Worm (Caenorhabditis elegans) whole organism, mixed stage, embryonic: ENCODE data around the gene C06B3.16.

Experiments
- ceh-39 ChIP-seq: fragments of 150-350 bp; optimal IDR thresholded peaks from 2 replicates; lab custom pipeline; 2014; ENCODE audit warnings: missing biosample characterization, missing genetic modification characterization
- lsy-2 ChIP-seq: fragments of 150-350 bp; optimal IDR thresholded peaks from 2 replicates; lab custom pipeline; 2014; ENCODE audit warnings: missing biosample characterization, missing genetic modification characterization
- nhr-76 ChIP-seq: sonication (generic microtip); optimal IDR thresholded peaks from 2 replicates; lab custom pipeline; 2017; ENCODE audit warnings: missing biosample characterization, missing genetic modification characterization
- sem-2 ChIP-seq: fragments of 200-800 bp; sonication (Bioruptor generic); optimal IDR thresholded peaks from 2 replicates; lab custom pipeline; 2018; ENCODE audit warnings: mild to moderate bottlenecking, missing genetic modification characterization, missing compliant biosample characterization
- snpc-4 ChIP-seq: fragments of 150-350 bp; optimal IDR thresholded peaks from 2 replicates; lab custom pipeline; 2014; ENCODE audit warnings: missing biosample characterization, missing genetic modification characterization
- unc-39 ChIP-seq: fragments of 150-350 bp; optimal IDR thresholded peaks from 2 replicates; lab custom pipeline; 2014; ENCODE audit warnings: missing biosample characterization, missing genetic modification characterization
- unc-62 ChIP-seq: fragments of 150-350 bp; optimal IDR thresholded peaks from 2 replicates; lab custom pipeline; 2014; ENCODE audit warnings: missing biosample characterization, missing genetic modification reagents, missing genetic modification characterization

DNA sequence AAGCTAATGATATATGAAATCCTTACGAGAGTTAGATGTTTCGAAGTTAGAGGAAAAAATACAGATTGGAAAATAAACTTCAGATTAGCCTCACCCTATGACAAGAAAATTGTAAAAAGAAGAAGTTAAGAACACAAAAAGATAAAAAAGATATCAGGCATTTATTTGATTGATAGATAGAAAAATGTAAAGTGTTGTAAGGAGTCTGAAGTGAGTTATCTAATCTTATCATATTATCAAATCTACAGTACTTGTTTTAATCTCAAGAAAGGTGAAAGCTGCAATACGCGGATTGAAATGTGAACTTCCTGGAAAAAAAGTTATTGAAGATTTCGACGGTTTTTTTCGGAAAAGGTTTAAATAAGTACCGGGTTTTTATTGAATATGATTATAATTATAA, 4.1 kb downstream of the C06B3.16 start:
- TF ChIP-seq nhr-76 (tag; lab: Kevin White, UChicago) (no peak), snpc-4 (tag; lab: Kevin White, UChicago) (no peak), lsy-2 (tag; lab: Kevin White, UChicago) (no peak), unc-39 (no peak), sem-2 (GFP tag; lab: Kevin White, UChicago) (no peak), unc-62 (GFP tag; lab: Kevin White, UChicago) (no peak), ceh-39 (no peak)
